Worm (Caenorhabditis elegans): Measurements from ENCODE around the gene F54H5.14.

The F54H5.14 gene

DNA sequence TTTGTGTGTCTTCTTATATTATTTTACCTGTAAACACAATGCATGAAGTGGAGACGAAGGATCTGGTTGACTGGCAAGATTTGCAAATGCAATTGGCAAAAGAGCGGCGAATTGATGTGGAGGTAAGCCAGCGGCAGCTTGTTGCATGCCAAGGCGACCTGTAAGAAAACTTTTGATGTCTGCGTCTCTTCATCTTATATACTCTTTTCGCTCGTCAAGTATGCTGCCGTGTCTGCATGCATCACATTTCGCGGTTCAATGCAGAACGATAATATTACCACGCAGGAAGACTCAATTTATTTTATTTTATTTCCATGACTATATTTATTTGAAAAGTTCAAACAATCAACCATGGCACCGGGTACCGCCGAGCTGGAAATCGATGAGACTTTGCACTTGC is 24.2 kb downstream of the F54H5.14 start, which contains the start of gene vps-33.2 (continued):
- TF ChIP-seq ceh-82 (tag; optimal IDR thresholded peaks at IDR 0.05) = peak in 2 of 3 experiments; percentile 6 to 32
- TF ChIP-seq alr-1 (tag; optimal IDR thresholded peaks at IDR 0.05; ENCODE audit: borderline replicate concordance) = no peak
- peak; percentile 60 for TF ChIP-seq snu-23 (GFP tag; optimal IDR thresholded peaks at IDR 0.05)
- TF ChIP-seq aly-2 (tag; optimal IDR thresholded peaks at IDR 0.05) = no peak
- no peak for TF ChIP-seq unc-30 (tag; optimal IDR thresholded peaks at IDR 0.05)
- no peak for TF ChIP-seq ets-5 (GFP tag; IDR thresholded peaks at IDR 0.05)
- peak; percentile 63 for TF ChIP-seq tbx-2 (tag; optimal IDR thresholded peaks at IDR 0.05)
- no peak for TF ChIP-seq ceh-8 (GFP tag; optimal IDR thresholded peaks at IDR 0.05)
- TF ChIP-seq grh-1 (GFP tag; IDR thresholded peaks at IDR 0.05) = no peak
- TF ChIP-seq nhr-20 (tag; optimal IDR thresholded peaks at IDR 0.05) = peak; percentile 57
- peak; percentile 57 for TF ChIP-seq nhr-85 (tag)
- TF ChIP-seq unc-86 (tag; optimal IDR thresholded peaks at IDR 0.05) = peak; percentile 40
- peak; percentile 42 for TF ChIP-seq fos-1 (tag; optimal IDR thresholded peaks at IDR 0.05)
- peak; percentile 33 for TF ChIP-seq xbp-1 (tag; optimal IDR thresholded peaks at IDR 0.05)
- no peak for TF ChIP-seq aha-1 (tag; optimal IDR thresholded peaks at IDR 0.05)
- peak; percentile 8 for TF ChIP-seq irx-1 (tag; optimal IDR thresholded peaks at IDR 0.05)
- TF ChIP-seq hlh-17 (GFP tag; optimal IDR thresholded peaks at IDR 0.05; ENCODE audit: borderline replicate concordance) = no peak
- TF ChIP-seq mab-9 (GFP tag; IDR thresholded peaks at IDR 0.05) = no peak
- peak in 1 of 2 experiments; percentile 58 for TF ChIP-seq mdl-1 (tag; optimal IDR thresholded peaks at IDR 0.05)
- peak; percentile 68 for TF ChIP-seq rnt-1 (tag; optimal IDR thresholded peaks at IDR 0.05)
- TF ChIP-seq egl-13 (tag; optimal IDR thresholded peaks at IDR 0.05) = no peak
- TF ChIP-seq sox-4 (tag; optimal IDR thresholded peaks at IDR 0.05) = no peak
- TF ChIP-seq pag-3 (tag; optimal IDR thresholded peaks at IDR 0.05; ENCODE audit: borderline replicate concordance, insufficient read depth) = peak; percentile 25
- peak; percentile 0 for TF ChIP-seq nhr-90 (tag; optimal IDR thresholded peaks at IDR 0.05; ENCODE audit: poor library complexity)
- no peak for TF ChIP-seq snpc-4 (tag; optimal IDR thresholded peaks at IDR 0.05)
- TF ChIP-seq elt-3 (tag; optimal IDR thresholded peaks at IDR 0.05) = peak in 1 of 6 experiments; percentile 6
- no peak for TF ChIP-seq efl-3 (GFP tag; optimal IDR thresholded peaks at IDR 0.05)
- no peak for TF ChIP-seq jun-1 (tag; optimal IDR thresholded peaks at IDR 0.05)
- TF ChIP-seq mep-1 (tag; optimal IDR thresholded peaks at IDR 0.05) = no peak
- no peak for TF ChIP-seq unc-62 (GFP tag; optimal IDR thresholded peaks at IDR 0.05)
- no peak for TF ChIP-seq ztf-4 (tag; optimal IDR thresholded peaks at IDR 0.05)
- TF ChIP-seq lir-3 (tag; optimal IDR thresholded peaks at IDR 0.05; ENCODE audit: poor library complexity) = no peak
- peak; percentile 4 for TF ChIP-seq blmp-1 (tag; optimal IDR thresholded peaks at IDR 0.05)
- TF ChIP-seq isw-1 (GFP tag; IDR thresholded peaks at IDR 0.05) = no peak
- TF ChIP-seq F16B12.6 (tag; optimal IDR thresholded peaks at IDR 0.05) = peak; percentile 95
- TF ChIP-seq nhr-19 (GFP tag; conservative IDR thresholded peaks at IDR 0.05) = peak; percentile 53
- peak; percentile 55 to 61 for TF ChIP-seq lsy-2 (tag; optimal IDR thresholded peaks at IDR 0.05)
- no peak for TF ChIP-seq unc-98 (GFP tag; IDR thresholded peaks at IDR 0.05)
- no peak for TF ChIP-seq hlh-4 (tag; optimal IDR thresholded peaks at IDR 0.05)

ce11 chrII:6598050-6598449 is 27.2 kb downstream of the F54H5.14 start, which contains the start of gene dnj-8:
Gene dnj-8, minus strand, starts transcription at chrII:6598080.
- TF ChIP-seq dpl-1 (GFP tag; optimal IDR thresholded peaks at IDR 0.05) (peak in 1 of 3 experiments; percentile 21), lin-14 (GFP tag; optimal IDR thresholded peaks at IDR 0.05) (peak; percentile 60), efl-1 (optimal IDR thresholded peaks at IDR 0.05) (peak; percentile 2 to 10), efl-1 (GFP tag; optimal IDR thresholded peaks at IDR 0.05 in 1 of 2) (peak in 1 of 2 experiments; percentile 12), nhr-76 (tag; optimal IDR thresholded peaks at IDR 0.05) (no peak), lsy-2 (tag; optimal IDR thresholded peaks at IDR 0.05) (peak in 1 of 2 experiments; percentile 15), lin-15B (tag; optimal IDR thresholded peaks at IDR 0.05) (peak; percentile 2), nhr-19 (GFP tag; conservative IDR thresholded peaks at IDR 0.05) (no peak), ceh-82 (tag; optimal IDR thresholded peaks at IDR 0.05) (peak in 1 of 3 experiments; percentile 11), F16B12.6 (tag; optimal IDR thresholded peaks at IDR 0.05) (peak; percentile 4), fkh-8 (tag; optimal IDR thresholded peaks at IDR 0.05) (peak; percentile 1)
